Fruit fly (Drosophila melanogaster): ENCODE data around the gene CG18549.

The CG18549 gene

dm6 chr3R:12442601-12443533 is 6.2 kb upstream of the CG18549 start (continued):
- TF ChIP-seq ham (GFP tag; IDR thresholded peaks at IDR 0.05) (no peak), Eip74EF (GFP tag; optimal IDR thresholded peaks at IDR 0.05) (no peak), CG15073 (GFP tag; optimal IDR thresholded peaks at IDR 0.05) (no peak), H15 (GFP tag; IDR thresholded peaks at IDR 0.05) (no peak), CG14860 (GFP tag; IDR thresholded peaks at IDR 0.05; ENCODE audit: partially characterized antibody) (no peak), CG6854 (GFP tag; optimal IDR thresholded peaks at IDR 0.05) (no peak), gsb-n (tag; optimal IDR thresholded peaks at IDR 0.05) (no peak), dmrt11E (tag; optimal IDR thresholded peaks at IDR 0.05) (no peak), bigmax (GFP tag; optimal IDR thresholded peaks at IDR 0.05) (no peak), CG17328 (GFP tag; IDR thresholded peaks at IDR 0.05) (no peak), peb (GFP tag; IDR thresholded peaks at IDR 0.05) (no peak), Side (GFP tag; optimal IDR thresholded peaks at IDR 0.05) (no peak), hkb (optimal IDR thresholded peaks at IDR 0.05) (no peak), hkb (GFP tag; IDR thresholded peaks at IDR 0.05) (no peak), tin (GFP tag; optimal IDR thresholded peaks at IDR 0.05) (no peak), usp (GFP tag; optimal IDR thresholded peaks at IDR 0.05) (no peak), CG5180 (GFP tag; optimal IDR thresholded peaks at IDR 0.05) (no peak), Sin3A (optimal IDR thresholded peaks at IDR 0.05) (no peak), CG4282 (GFP tag; optimal IDR thresholded peaks at IDR 0.05) (no peak), YL-1 (GFP tag; optimal IDR thresholded peaks at IDR 0.05) (no peak), MTF-1 (GFP tag; optimal IDR thresholded peaks at IDR 0.05; ENCODE audit: borderline replicate concordance) (no peak), dpn (GFP tag; optimal IDR thresholded peaks at IDR 0.05) (no peak), CG16813 (GFP tag; IDR thresholded peaks at IDR 0.05; ENCODE audit: partially characterized antibody) (no peak), CG3407 (GFP tag; optimal IDR thresholded peaks at IDR 0.05) (no peak), ci (GFP tag; IDR thresholded peaks at IDR 0.05) (no peak), CG9817 (tag; optimal IDR thresholded peaks at IDR 0.05) (peak; percentile 49), CG16779 (GFP tag; IDR thresholded peaks at IDR 0.05) (no peak), Ptx1 (GFP tag; IDR thresholded peaks at IDR 0.05) (peak; percentile 29; the same call in 1 of the 2 replicates), Hsf (GFP tag; optimal IDR thresholded peaks at IDR 0.05) (no peak), fd64A (GFP tag; optimal IDR thresholded peaks at IDR 0.05) (no peak), org-1 (GFP tag; optimal IDR thresholded peaks at IDR 0.05) (peak; percentile 3), CG15696 (tag; optimal IDR thresholded peaks at IDR 0.05) (no peak), CG9932 (GFP tag; IDR thresholded peaks at IDR 0.05) (peak; percentile 59), aop (GFP tag; IDR thresholded peaks at IDR 0.05) (no peak), Gug (GFP tag; IDR thresholded peaks at IDR 0.05) (no peak), NK7.1 (GFP tag; optimal IDR thresholded peaks at IDR 0.05) (no peak), CG10654 (GFP tag; optimal IDR thresholded peaks at IDR 0.05) (no peak), CG11560 (tag; IDR thresholded peaks at IDR 0.05) (no peak), NC2β (GFP tag; optimal IDR thresholded peaks at IDR 0.05) (no peak), cwo (GFP tag; optimal IDR thresholded peaks at IDR 0.05) (peak; percentile 14), CG10431 (GFP tag; optimal IDR thresholded peaks at IDR 0.05) (no peak), Rfx (GFP tag; IDR thresholded peaks at IDR 0.05) (peak; percentile 44), CG6254 (GFP tag; optimal IDR thresholded peaks at IDR 0.05) (no peak), CG1832 (GFP tag; optimal IDR thresholded peaks at IDR 0.05) (peak; percentile 24), dm (GFP tag; optimal IDR thresholded peaks at IDR 0.05) (no peak), CG1603 (tag; optimal IDR thresholded peaks at IDR 0.05) (no peak), CG4707 (GFP tag; optimal IDR thresholded peaks at IDR 0.05) (no peak), ERR (GFP tag; optimal IDR thresholded peaks at IDR 0.05) (no peak), CG17568 (GFP tag; optimal IDR thresholded peaks at IDR 0.05) (no peak), B-H2 (GFP tag; optimal IDR thresholded peaks at IDR 0.05) (no peak)

All from whole organism, embryonic.